Fruit fly (Drosophila melanogaster) whole organism, embryonic: ENCODE measurements around the gene CG13096.

Experiments used
- Bteb2 ChIP-seq: fragments of 200-800 bp; sonication (Bioruptor generic); optimal IDR thresholded peaks from 2 replicates; lab custom pipeline; 2016; ENCODE audit warnings: missing biosample characterization, missing genetic modification characterization
- CG10366 ChIP-seq: fragments of 200-800 bp; sonication (Bioruptor generic); IDR thresholded peaks from 2 replicates; pipeline ENCODE4 v1.3.6; 2022; ENCODE audit warnings: missing biosample characterization, missing genetic modification characterization
- CG12155 ChIP-seq: fragments of 200-800 bp; sonication (Bioruptor generic); optimal IDR thresholded peaks from 3 replicates; lab custom pipeline; 2016; ENCODE audit warnings: missing biosample characterization, missing genetic modification characterization
- CG1233 ChIP-seq: fragments of 200-800 bp; sonication (Bioruptor generic); optimal IDR thresholded peaks from 4 replicates; lab custom pipeline; 2018; ENCODE audit warnings: missing biosample characterization, mild to moderate bottlenecking, missing genetic modification characterization
- CG12391 ChIP-seq: fragments of 200-800 bp; sonication (Bioruptor generic); optimal IDR thresholded peaks from 3 replicates; lab custom pipeline; 2018; ENCODE audit warnings: missing biosample characterization, mild to moderate bottlenecking, missing genetic modification characterization, moderate library complexity
- CG12942 ChIP-seq: fragments of 200-800 bp; sonication (Bioruptor generic); optimal IDR thresholded peaks from 3 replicates; lab custom pipeline; 2016; ENCODE audit warnings: missing biosample characterization, missing genetic modification characterization
- CG13624 ChIP-seq: fragments of 200-800 bp; sonication (Bioruptor generic); optimal IDR thresholded peaks from 2 replicates; lab custom pipeline; 2016; ENCODE audit warnings: missing biosample characterization, missing genetic modification characterization
- CG13775 ChIP-seq: fragments of 200-800 bp; sonication (Bioruptor generic); optimal IDR thresholded peaks from 3 replicates; lab custom pipeline; 2017; ENCODE audit warnings: missing biosample characterization, mild to moderate bottlenecking, missing genetic modification characterization
- CG1647 ChIP-seq: fragments of 200-800 bp; sonication (Bioruptor generic); optimal IDR thresholded peaks from 3 replicates; lab custom pipeline; 2016; ENCODE audit warnings: missing biosample characterization, missing genetic modification characterization
- CG16813 ChIP-seq: fragments of 200-800 bp; sonication (Bioruptor generic); IDR thresholded peaks from 3 replicates; pipeline ENCODE4 v1.3.6; 2022; ENCODE audit warnings: missing biosample characterization, missing genetic modification characterization; ENCODE audit not compliant: partially characterized antibody
- CG18476 ChIP-seq: fragments of 200-800 bp; sonication (Bioruptor generic); optimal IDR thresholded peaks from 2 replicates; lab custom pipeline; 2016; ENCODE audit warnings: missing biosample characterization, mild to moderate bottlenecking, missing genetic modification characterization
- CG2116 ChIP-seq: fragments of 200-800 bp; sonication (Bioruptor generic); optimal IDR thresholded peaks from 3 replicates; lab custom pipeline; 2018; ENCODE audit warnings: missing biosample characterization, mild to moderate bottlenecking, missing genetic modification characterization
- CG2120 ChIP-seq: fragments of 200-800 bp; sonication (Bioruptor generic); optimal IDR thresholded peaks from 3 replicates; lab custom pipeline; 2016; ENCODE audit warnings: missing biosample characterization, missing genetic modification characterization
- CG2875 ChIP-seq: fragments of 200-800 bp; sonication (Bioruptor generic); optimal IDR thresholded peaks from 2 replicates; lab custom pipeline; 2017; ENCODE audit warnings: missing biosample characterization, mild to moderate bottlenecking, missing genetic modification characterization, missing genetic modification reagents
- CG31365 ChIP-seq: fragments of 200-800 bp; sonication (Bioruptor generic); optimal IDR thresholded peaks from 2 replicates; lab custom pipeline; 2018; ENCODE audit warnings: missing biosample characterization, mild to moderate bottlenecking, missing genetic modification characterization
- CG31441 ChIP-seq: fragments of 200-800 bp; sonication (Bioruptor generic); IDR thresholded peaks from 2 replicates; pipeline ENCODE4 v1.3.6; 2022; ENCODE audit warnings: missing biosample characterization, missing genetic modification characterization
- CG32532 ChIP-seq: fragments of 200-800 bp; sonication (Bioruptor generic); IDR thresholded peaks from 2 replicates; pipeline ENCODE4 v1.3.6; 2022; ENCODE audit warnings: missing biosample characterization, missing genetic modification characterization
- CG5953 ChIP-seq: fragments of 200-800 bp; sonication (Bioruptor generic); IDR thresholded peaks from 2 replicates; pipeline ENCODE4 v1.3.6; 2022; ENCODE audit warnings: missing biosample characterization, missing genetic modification characterization
- CG7963 ChIP-seq: fragments of 200-800 bp; sonication (Bioruptor generic); IDR thresholded peaks from 3 replicates; pipeline ENCODE4 v1.3.6; 2022; ENCODE audit warnings: missing biosample characterization, missing genetic modification characterization; ENCODE audit not compliant: partially characterized antibody
- CG8281 ChIP-seq: fragments of 200-800 bp; sonication (Bioruptor generic); optimal IDR thresholded peaks from 2 replicates; lab custom pipeline; 2018; ENCODE audit warnings: missing biosample characterization, mild to moderate bottlenecking, missing genetic modification characterization, moderate library complexity
- CG9817 ChIP-seq: fragments of 200-800 bp; sonication (Bioruptor generic); optimal IDR thresholded peaks from 2 replicates; lab custom pipeline; 2018; ENCODE audit warnings: missing biosample characterization, mild to moderate bottlenecking, missing genetic modification characterization, moderate library complexity
- Camta ChIP-seq: fragments of 200-800 bp; sonication (Bioruptor generic); optimal IDR thresholded peaks from 2 replicates; lab custom pipeline; 2016; ENCODE audit warnings: missing biosample characterization, missing genetic modification characterization
- Dp ChIP-seq: fragments of 200-800 bp; sonication (Bioruptor generic); optimal IDR thresholded peaks from 2 replicates; lab custom pipeline; 2018; ENCODE audit warnings: missing biosample characterization, mild to moderate bottlenecking, missing genetic modification characterization, moderate library complexity
- ERR ChIP-seq: fragments of 200-800 bp; sonication (Bioruptor generic); optimal IDR thresholded peaks from 2 replicates; lab custom pipeline; 2016; ENCODE audit warnings: missing biosample characterization, missing genetic modification characterization
- HLH3B ChIP-seq: fragments of 200-800 bp; sonication (Bioruptor generic); IDR thresholded peaks from 2 replicates; pipeline ENCODE4 v1.3.6; 2022; ENCODE audit warnings: missing biosample characterization, missing genetic modification characterization
- Lim3 ChIP-seq: fragments of 200-800 bp; sonication (Bioruptor generic); IDR thresholded peaks from 2 replicates; pipeline ENCODE4 v1.3.6; 2022; ENCODE audit warnings: missing biosample characterization, missing genetic modification characterization
- Mes4 ChIP-seq: fragments of 200-800 bp; sonication (Bioruptor generic); optimal IDR thresholded peaks from 2 replicates; lab custom pipeline; 2016; ENCODE audit warnings: missing biosample characterization, missing genetic modification characterization
- NK7.1 ChIP-seq: fragments of 200-800 bp; sonication (Bioruptor generic); optimal IDR thresholded peaks from 3 replicates; lab custom pipeline; 2016; ENCODE audit warnings: missing biosample characterization, missing genetic modification characterization
- Poxn ChIP-seq: fragments of 200-800 bp; sonication (Bioruptor generic); IDR thresholded peaks from 2 replicates; pipeline ENCODE4 v1.3.6; 2022; ENCODE audit warnings: missing biosample characterization, missing genetic modification characterization
- Rfx ChIP-seq: fragments of 200-800 bp; sonication (Bioruptor generic); IDR thresholded peaks from 2 replicates; pipeline ENCODE4 v1.3.6; 2022; ENCODE audit warnings: missing biosample characterization, missing genetic modification characterization
- Xrp1 ChIP-seq: fragments of 200-800 bp; sonication (Bioruptor generic); IDR thresholded peaks from 2 replicates; pipeline ENCODE4 v1.3.6; 2022; ENCODE audit warnings: missing biosample characterization, missing genetic modification characterization
- bbx ChIP-seq: fragments of 200-800 bp; sonication (Bioruptor generic); IDR thresholded peaks from 2 replicates; pipeline ENCODE4 v1.3.6; 2022; ENCODE audit warnings: missing biosample characterization, missing genetic modification characterization; ENCODE audit not compliant: partially characterized antibody
- bigmax ChIP-seq: fragments of 200-800 bp; sonication (Bioruptor generic); optimal IDR thresholded peaks from 2 replicates; lab custom pipeline; 2018; ENCODE audit warnings: missing biosample characterization, mild to moderate bottlenecking, missing genetic modification characterization
- ci ChIP-seq: fragments of 200-800 bp; sonication (Bioruptor generic); IDR thresholded peaks from 3 replicates; pipeline ENCODE4 v1.3.6; 2022; ENCODE audit warnings: missing biosample characterization, missing genetic modification characterization
- dan ChIP-seq: fragments of 200-800 bp; sonication (Bioruptor generic); IDR thresholded peaks from 2 replicates; pipeline ENCODE4 v1.3.6; 2022; ENCODE audit warnings: missing biosample characterization, missing genetic modification characterization
- ewg ChIP-seq: fragments of 200-800 bp; sonication (Bioruptor generic); optimal IDR thresholded peaks from 3 replicates; lab custom pipeline; 2017; ENCODE audit warnings: mild to moderate bottlenecking, missing biosample characterization, missing genetic modification reagents, missing genetic modification characterization
- eyg ChIP-seq: fragments of 200-800 bp; sonication (Bioruptor generic); optimal IDR thresholded peaks from 3 replicates; lab custom pipeline; 2016; ENCODE audit warnings: missing biosample characterization, missing genetic modification characterization
- fru ChIP-seq: fragments of >200 bp; optimal IDR thresholded peaks from 2 replicates; lab custom pipeline; 2017
- gce ChIP-seq: fragments of 200-800 bp; sonication (Bioruptor generic); IDR thresholded peaks from 3 replicates; pipeline ENCODE4 v1.3.6; 2022; ENCODE audit warnings: missing biosample characterization, missing genetic modification characterization
- hkb ChIP-seq, 2 experiments: fragments of 200-800 bp in 1 of 2; fragments of >200 bp in 1 of 2; sonication (Bioruptor generic) in 1 of 2; IDR thresholded peaks in 1 of 2; optimal IDR thresholded peaks in 1 of 2; 2 replicates each; pipeline versions ENCODE4 v1.3.6 to Lab custom; 2017 to 2022; ENCODE audit warnings: missing biosample characterization in 1 of 2, missing genetic modification characterization in 1 of 2
- kay ChIP-seq: fragments of 200-800 bp; sonication (Bioruptor generic); optimal IDR thresholded peaks from 2 replicates; lab custom pipeline; 2016; ENCODE audit warnings: missing biosample characterization, missing genetic modification characterization
- ken ChIP-seq: fragments of 200-800 bp; sonication (Bioruptor generic); IDR thresholded peaks from 3 replicates; pipeline ENCODE4 v1.3.6; 2022; ENCODE audit warnings: missing biosample characterization, missing genetic modification characterization
- knrl ChIP-seq: fragments of 200-800 bp; sonication (Bioruptor generic); IDR thresholded peaks from 3 replicates; pipeline ENCODE4 v1.3.6; 2022; ENCODE audit warnings: missing biosample characterization, missing genetic modification characterization; ENCODE audit not compliant: partially characterized antibody
- mld ChIP-seq: fragments of 200-800 bp; sonication (Bioruptor generic); IDR thresholded peaks from 3 replicates; pipeline ENCODE4 v1.3.6; 2022; ENCODE audit warnings: missing biosample characterization, missing genetic modification characterization; ENCODE audit not compliant: partially characterized antibody
- nom ChIP-seq: fragments of 200-800 bp; sonication (Bioruptor generic); optimal IDR thresholded peaks from 2 replicates; lab custom pipeline; 2017; ENCODE audit warnings: missing biosample characterization, missing genetic modification characterization, mild to moderate bottlenecking, moderate library complexity, missing genetic modification reagents
- p53 ChIP-seq: fragments of 200-800 bp; sonication (Bioruptor generic); optimal IDR thresholded peaks from 2 replicates; lab custom pipeline; 2016; ENCODE audit warnings: missing biosample characterization, missing genetic modification characterization
- row ChIP-seq: fragments of 200-800 bp; sonication (Bioruptor generic); IDR thresholded peaks from 3 replicates; pipeline ENCODE4 v1.3.6; 2022; ENCODE audit warnings: missing biosample characterization, missing genetic modification characterization
- tgo ChIP-seq: fragments of 200-800 bp; sonication (Bioruptor generic); IDR thresholded peaks from 3 replicates; pipeline ENCODE4 v1.3.6; 2022; ENCODE audit warnings: missing biosample characterization, missing genetic modification characterization
- tll ChIP-seq, 2 experiments: fragments of 200-800 bp in 1 of 2; fragments of >200 bp in 1 of 2; sonication (Bioruptor generic) in 1 of 2; optimal IDR thresholded peaks; 2 replicates each; lab custom pipeline; 2017 to 2019; ENCODE audit warnings: missing biosample characterization in 2 of 2, missing genetic modification characterization in 2 of 2, mild to moderate bottlenecking in 1 of 2, moderate library complexity in 1 of 2
- unpg ChIP-seq: fragments of 200-800 bp; sonication (Bioruptor generic); optimal IDR thresholded peaks from 3 replicates; lab custom pipeline; 2018; ENCODE audit warnings: missing biosample characterization, mild to moderate bottlenecking, missing genetic modification characterization, moderate library complexity
- zfh2 ChIP-seq: fragments of 200-800 bp; sonication (Bioruptor generic); optimal IDR thresholded peaks from 2 replicates; lab custom pipeline; 2016; ENCODE audit warnings: missing biosample characterization, missing genetic modification characterization

CG13096 gene

DNA sequence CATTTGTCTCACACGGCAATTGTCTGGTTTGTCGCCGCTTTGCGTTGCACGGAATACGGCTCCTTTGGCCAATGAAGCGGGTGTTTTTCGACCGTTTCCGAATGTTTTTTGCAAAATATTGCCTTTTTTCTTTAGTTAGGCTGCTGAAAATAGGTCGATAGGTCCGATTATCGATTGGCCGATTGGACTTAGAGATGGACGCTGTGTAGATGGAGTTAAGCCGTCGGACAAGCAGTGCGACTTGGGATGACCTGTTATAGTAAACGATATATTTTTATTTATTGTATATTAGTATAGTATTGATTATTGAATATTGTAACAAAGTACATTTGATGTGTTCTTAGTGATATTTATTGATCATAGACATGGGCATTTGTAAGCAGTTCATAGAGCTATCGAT lies 16.7 kb upstream of the CG13096 start, which contains the start of the genes lmgA and lmgB (continued):
- TF ChIP-seq gce (GFP tag; lab: Robert Waterston, UW) (no peak), CG10366 (no peak), zfh2 (GFP tag; lab: Kevin White, UChicago) (peak; percentile 27), row (GFP tag; lab: Robert Waterston, UW) (peak; percentile 61), CG12391 (tag; lab: Kevin White, UChicago) (peak; percentile 70), CG8281 (tag; lab: Kevin White, UChicago) (no peak), CG12942 (GFP tag; lab: Kevin White, UChicago) (peak; percentile 51), Poxn (GFP tag; lab: Robert Waterston, UW) (no peak), knrl (GFP tag; lab: Robert Waterston, UW) (peak; percentile 89), Rfx (GFP tag; lab: Robert Waterston, UW) (peak; percentile 76), CG13775 (GFP tag; lab: Kevin White, UChicago) (peak; percentile 40), CG31365 (tag; lab: Kevin White, UChicago) (peak; percentile 94), ken (GFP tag; lab: Robert Waterston, UW) (no peak), Xrp1 (peak; percentile 9; the same call in 1 of the 2 replicates), Bteb2 (GFP tag; lab: Kevin White, UChicago) (no peak), CG12155 (GFP tag; lab: Kevin White, UChicago) (peak; percentile 47), bigmax (no peak), mld (GFP tag; lab: Robert Waterston, UW) (peak; percentile 85), ewg (GFP tag; lab: Kevin White, UChicago) (no peak), CG16813 (GFP tag; lab: Robert Waterston, UW) (peak; percentile 92), Camta (no peak), CG13624 (GFP tag; lab: Kevin White, UChicago) (no peak), kay (no peak), tll (GFP tag; optimal IDR thresholded peaks at IDR 0.05; lab: Kevin White, UChicago) (no peak), tgo (GFP tag; lab: Robert Waterston, UW) (no peak), fru (no peak), CG2875 (GFP tag; lab: Kevin White, UChicago) (no peak), Mes4 (GFP tag; lab: Kevin White, UChicago) (no peak), p53 (GFP tag; lab: Kevin White, UChicago) (no peak), CG7963 (GFP tag; lab: Robert Waterston, UW) (peak; percentile 87), CG2120 (peak; percentile 62), CG31441 (GFP tag; lab: Robert Waterston, UW) (peak; percentile 45; the same call in 1 of the 2 replicates), unpg (GFP tag; lab: Kevin White, UChicago) (peak; percentile 12), HLH3B (GFP tag; lab: Robert Waterston, UW) (peak; percentile 40; the same call in 1 of the 2 replicates), CG5953 (GFP tag; lab: Robert Waterston, UW) (no peak), nom (no peak), CG1647 (GFP tag; lab: Kevin White, UChicago) (peak; percentile 29), Dp (peak; percentile 96), CG32532 (peak; percentile 42; the same call in 1 of the 2 replicates), bbx (GFP tag; lab: Robert Waterston, UW) (peak; percentile 82), CG1233 (GFP tag; lab: Kevin White, UChicago) (no peak), ci (GFP tag; lab: Robert Waterston, UW) (peak; percentile 36; the same call in 1 of the 3 replicates), CG9817 (tag; lab: Kevin White, UChicago) (peak; percentile 29), CG2116 (GFP tag; lab: Kevin White, UChicago) (peak; percentile 95), dan (GFP tag; lab: Robert Waterston, UW) (no peak), CG18476 (peak; percentile 20), ERR (GFP tag; lab: Kevin White, UChicago) (no peak), NK7.1 (GFP tag; lab: Kevin White, UChicago) (no peak), eyg (GFP tag; lab: Kevin White, UChicago) (no peak), Lim3 (GFP tag; lab: Robert Waterston, UW) (no peak), hkb (optimal IDR thresholded peaks at IDR 0.05; lab: Kevin White, UChicago) (no peak), hkb (GFP tag; IDR thresholded peaks at IDR 0.05; lab: Robert Waterston, UW) (peak; percentile 30; the same call in 1 of the 2 replicates)
